Worm (Caenorhabditis elegans) whole organism, L4/young adult: ENCODE data around the gene srx-50.

Source experiments
- W03F9.2 ChIP-seq: fragments of 150-350 bp; optimal IDR thresholded peaks from 2 replicates; lab custom pipeline; 2014; ENCODE audit warnings: missing biosample characterization, missing genetic modification characterization
- dao-5 ChIP-seq: sonication (generic microtip); optimal IDR thresholded peaks from 2 replicates; lab custom pipeline; 2016; ENCODE audit warnings: missing genotype, missing genetic modification characterization, moderate library complexity, missing compliant biosample characterization
- him-1 ChIP-seq: sonication (generic microtip); optimal IDR thresholded peaks from 2 replicates; lab custom pipeline; 2016; ENCODE audit warnings: missing genotype, missing genetic modification reagents, missing genetic modification characterization, missing compliant biosample characterization

DNA sequence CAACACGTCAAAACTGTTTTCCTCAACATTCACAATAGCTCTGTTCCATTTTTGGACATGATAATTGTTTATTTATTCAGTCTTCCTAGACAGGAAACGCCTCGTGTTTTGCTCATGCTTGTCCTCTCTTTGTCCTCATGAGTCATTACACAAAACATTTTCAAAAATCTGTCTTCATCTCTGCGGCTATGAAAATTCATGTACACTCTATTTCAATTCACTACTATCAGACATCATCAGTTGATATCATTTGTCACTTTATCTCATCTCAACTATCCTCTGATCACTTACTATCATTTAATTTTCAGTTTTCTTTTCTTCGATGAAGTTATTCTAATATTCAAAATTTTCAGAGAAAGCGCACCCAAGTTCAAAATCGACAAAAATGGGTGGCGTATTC lies 33.9 kb upstream of the srx-50 start, which contains the start of gene adah-1:
- TF ChIP-seq him-1 (tag; lab: Kevin White, UChicago) = no peak
- TF ChIP-seq W03F9.2 (tag; lab: Kevin White, UChicago) = no peak
- TF ChIP-seq dao-5 (tag; lab: Kevin White, UChicago) = no peak
